Fruit fly (Drosophila melanogaster): ENCODE measurements around the gene CCT1.

The CCT1 gene

DNA sequence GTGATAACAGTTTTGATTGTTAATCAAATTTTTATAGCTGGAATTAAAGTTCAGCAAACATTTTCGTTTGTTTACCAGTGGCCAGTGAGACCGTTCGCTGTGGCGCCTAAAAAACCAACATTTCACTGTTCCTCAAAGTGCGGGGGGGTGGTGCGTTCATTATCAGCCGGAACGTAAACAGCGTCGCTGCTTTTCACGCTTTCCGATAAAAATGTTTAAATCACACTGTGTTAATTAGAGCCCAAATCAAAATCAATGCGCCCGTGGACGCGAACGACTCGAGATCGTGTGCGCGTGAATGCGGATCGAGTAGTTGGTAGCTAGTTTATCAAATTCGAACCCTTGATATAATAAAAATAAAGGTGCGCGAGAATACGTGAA is 43.4 kb downstream of the CCT1 start, which contains the start of gene CG34376 (continued):
- TF ChIP-seq Vsx1 (GFP tag; optimal IDR thresholded peaks at IDR 0.05) (peak; percentile 38), B-H1 (GFP tag; IDR thresholded peaks at IDR 0.05) (peak; percentile 37), chm (GFP tag; IDR thresholded peaks at IDR 0.05) (no peak), Stat92E (GFP tag; optimal IDR thresholded peaks at IDR 0.05) (no peak), CG34376 (GFP tag; optimal IDR thresholded peaks at IDR 0.05) (peak; percentile 99), YL-1 (GFP tag; optimal IDR thresholded peaks at IDR 0.05) (peak; percentile 48), gfzf (GFP tag; optimal IDR thresholded peaks at IDR 0.05) (peak; percentile 87), btn (GFP tag; optimal IDR thresholded peaks at IDR 0.05) (no peak), CG7745 (tag; optimal IDR thresholded peaks at IDR 0.05) (no peak), CG31365 (tag; optimal IDR thresholded peaks at IDR 0.05) (no peak), odd (GFP tag; optimal IDR thresholded peaks at IDR 0.05) (peak; percentile 29), CG7963 (GFP tag; IDR thresholded peaks at IDR 0.05; ENCODE audit: partially characterized antibody) (no peak), Drgx (GFP tag; IDR thresholded peaks at IDR 0.05) (peak; percentile 37), ro (GFP tag; IDR thresholded peaks at IDR 0.05) (no peak), CG33557 (GFP tag; optimal IDR thresholded peaks at IDR 0.05) (no peak), Adf1 (GFP tag; IDR thresholded peaks at IDR 0.05) (peak; percentile 88), CG12104 (GFP tag; optimal IDR thresholded peaks at IDR 0.05) (peak; percentile 2), pb (GFP tag; optimal IDR thresholded peaks at IDR 0.05) (peak; percentile 45), Hsf (GFP tag; optimal IDR thresholded peaks at IDR 0.05) (no peak), CG17612 (GFP tag; IDR thresholded peaks at IDR 0.05) (no peak), z (GFP tag; IDR thresholded peaks at IDR 0.05) (0 out of 3 replicates have a peak, but pooled peaks have one; percentile 9), CG11085 (GFP tag; IDR thresholded peaks at IDR 0.05) (peak; percentile 12; the same call in 1 of the 2 replicates), jing (GFP tag; optimal IDR thresholded peaks at IDR 0.05) (no peak), CG9437 (GFP tag; optimal IDR thresholded peaks at IDR 0.05) (peak; percentile 76), hbn (GFP tag; IDR thresholded peaks at IDR 0.05; ENCODE audit: partially characterized antibody) (no peak), CG4404 (GFP tag; IDR thresholded peaks at IDR 0.05) (no peak), CG18619 (GFP tag; optimal IDR thresholded peaks at IDR 0.05) (no peak), CG12942 (GFP tag; optimal IDR thresholded peaks at IDR 0.05) (peak; percentile 9), CG1024 (GFP tag; IDR thresholded peaks at IDR 0.05) (0 out of 2 replicates have a peak, but pooled peaks have one; percentile 5), CG8924 (tag; optimal IDR thresholded peaks at IDR 0.05) (peak; percentile 65), Doc2 (GFP tag; IDR thresholded peaks at IDR 0.05) (no peak), ham (GFP tag; IDR thresholded peaks at IDR 0.05) (peak; percentile 61; the same call in 1 of the 2 replicates), fru (optimal IDR thresholded peaks at IDR 0.05) (no peak), CG9797 (GFP tag; optimal IDR thresholded peaks at IDR 0.05) (peak; percentile 79), CG3065 (GFP tag; optimal IDR thresholded peaks at IDR 0.05) (no peak)

DNA sequence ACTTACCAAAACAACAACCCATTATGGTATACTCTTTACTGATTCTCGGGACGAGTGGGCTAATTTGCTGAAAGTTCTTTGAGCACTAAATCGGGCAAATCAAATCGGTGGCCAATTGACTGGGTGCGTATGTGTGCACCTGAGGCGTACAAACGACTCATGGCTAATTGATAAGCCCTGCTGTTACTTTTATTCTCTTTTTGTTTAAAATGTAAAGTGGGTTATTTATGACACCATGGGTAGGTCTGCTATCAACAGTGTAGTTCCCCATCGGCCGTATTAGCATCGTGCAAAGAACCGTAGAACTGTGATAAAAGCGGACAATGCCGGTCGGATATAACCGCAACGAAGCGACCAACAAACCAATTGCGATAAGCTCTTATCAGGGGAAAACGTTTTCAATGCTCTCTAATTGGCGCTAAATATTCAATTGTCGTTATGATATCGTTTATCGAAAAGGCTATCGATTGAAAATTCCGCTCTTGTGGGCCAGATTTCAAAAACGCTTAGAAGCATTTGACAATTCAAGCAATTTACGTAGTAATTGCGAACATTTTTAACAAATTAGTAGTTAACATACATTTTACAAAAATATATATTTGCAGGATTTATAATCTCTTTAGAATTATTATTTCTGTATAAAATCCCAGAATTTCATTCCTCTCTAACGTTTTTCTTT is 43.9 kb downstream of the CCT1 start, which contains the start of gene CG34288:
CG34288 (minus strand) TSS at position 69 of the 679 bp plus-strand sequence.
- no peak for TF ChIP-seq CG10462 (GFP tag; optimal IDR thresholded peaks at IDR 0.05)
- TF ChIP-seq Adf1 (GFP tag; IDR thresholded peaks at IDR 0.05): no peak
- peak; percentile 59; the same call in 2 of the 4 replicates for TF ChIP-seq Dll (GFP tag; IDR thresholded peaks at IDR 0.05; ENCODE audit: partially characterized antibody)
- TF ChIP-seq ATbp (GFP tag; optimal IDR thresholded peaks at IDR 0.05): no peak
- TF ChIP-seq Nf-YA (GFP tag; IDR thresholded peaks at IDR 0.05): peak; percentile 35
- TF ChIP-seq CG11247 (GFP tag; IDR thresholded peaks at IDR 0.05): peak; percentile 50; the same call in 1 of the 2 replicates
- TF ChIP-seq Six4 (GFP tag; optimal IDR thresholded peaks at IDR 0.05): no peak
- peak; percentile 51; the same call in 1 of the 2 replicates for TF ChIP-seq rib (GFP tag; IDR thresholded peaks at IDR 0.05)
- no peak for TF ChIP-seq CG10565 (GFP tag; optimal IDR thresholded peaks at IDR 0.05)
- TF ChIP-seq CG17612 (GFP tag; IDR thresholded peaks at IDR 0.05): no peak
- TF ChIP-seq H2.0 (GFP tag; IDR thresholded peaks at IDR 0.05): peak; percentile 37; the same call in 1 of the 2 replicates
- no peak for TF ChIP-seq slou (GFP tag; optimal IDR thresholded peaks at IDR 0.05)
- TF ChIP-seq CG6813 (GFP tag; optimal IDR thresholded peaks at IDR 0.05): no peak
- peak; percentile 35 for TF ChIP-seq HHEX (GFP tag; optimal IDR thresholded peaks at IDR 0.05)
- no peak for TF ChIP-seq CG1233 (GFP tag; optimal IDR thresholded peaks at IDR 0.05)
- peak; percentile 73 for TF ChIP-seq ken (GFP tag; IDR thresholded peaks at IDR 0.05)
- peak; percentile 29; the same call in 1 of the 2 replicates for TF ChIP-seq Bgb (GFP tag; IDR thresholded peaks at IDR 0.05; ENCODE audit: partially characterized antibody)
- 0 out of 2 replicates have a peak, but pooled peaks have one; percentile 19 for TF ChIP-seq ara (GFP tag; IDR thresholded peaks at IDR 0.05)
